Fruit fly (Drosophila melanogaster) whole organism, embryonic: Measurements from ENCODE around the gene Jhbp11.
A peak's percentile ranks its signal among the peaks of the same experiment; 100 is the strongest.

ENCODE experiments used
- Aef1 ChIP-seq: fragments of 200-800 bp; sonication (Bioruptor generic); IDR thresholded peaks from 3 replicates; pipeline ENCODE4 v1.3.6; 2022; ENCODE audit warnings: missing biosample characterization, missing genetic modification characterization
- Atf6 ChIP-seq: fragments of 200-800 bp; sonication (Bioruptor generic); IDR thresholded peaks from 2 replicates; pipeline ENCODE4 v1.3.6; 2022; ENCODE audit warnings: missing biosample characterization, missing genetic modification characterization
- Bdp1 ChIP-seq: fragments of 200-800 bp; sonication (Bioruptor generic); optimal IDR thresholded peaks from 3 replicates; lab custom pipeline; 2016; ENCODE audit warnings: missing biosample characterization, missing genetic modification characterization
- CG10543 ChIP-seq: fragments of 200-800 bp; sonication (Bioruptor generic); optimal IDR thresholded peaks from 3 replicates; lab custom pipeline; 2017; ENCODE audit warnings: missing biosample characterization, mild to moderate bottlenecking, missing genetic modification characterization, moderate library complexity
- CG10959 ChIP-seq: fragments of 200-800 bp; sonication (Bioruptor generic); IDR thresholded peaks from 2 replicates; pipeline ENCODE4 v1.3.6; 2022; ENCODE audit warnings: missing biosample characterization, missing genetic modification characterization
- CG14965 ChIP-seq: fragments of 200-800 bp; sonication (Bioruptor generic); optimal IDR thresholded peaks from 2 replicates; lab custom pipeline; 2016; ENCODE audit warnings: missing biosample characterization, missing genetic modification characterization, borderline replicate concordance
- CG17328 ChIP-seq: fragments of 200-800 bp; sonication (Bioruptor generic); IDR thresholded peaks from 2 replicates; pipeline ENCODE4 v1.3.6; 2022; ENCODE audit warnings: missing biosample characterization, missing genetic modification characterization
- CG17802 ChIP-seq: fragments of 200-800 bp; sonication (Bioruptor generic); optimal IDR thresholded peaks from 2 replicates; lab custom pipeline; 2018; ENCODE audit warnings: missing biosample characterization, mild to moderate bottlenecking, missing genetic modification characterization, moderate library complexity
- CG17829 ChIP-seq: fragments of 200-800 bp; optimal IDR thresholded peaks from 2 replicates; lab custom pipeline; 2019; ENCODE audit warnings: missing biosample characterization, mild to moderate bottlenecking, missing genetic modification characterization, moderate library complexity
- CG1832 ChIP-seq: fragments of 200-800 bp; sonication (Bioruptor generic); optimal IDR thresholded peaks from 2 replicates; lab custom pipeline; 2017; ENCODE audit warnings: missing biosample characterization, mild to moderate bottlenecking, missing genetic modification characterization, inconsistent platforms
- CG18476 ChIP-seq: fragments of 200-800 bp; sonication (Bioruptor generic); optimal IDR thresholded peaks from 2 replicates; lab custom pipeline; 2016; ENCODE audit warnings: missing biosample characterization, mild to moderate bottlenecking, missing genetic modification characterization
- CG18619 ChIP-seq: fragments of 200-800 bp; sonication (Bioruptor generic); optimal IDR thresholded peaks from 3 replicates; lab custom pipeline; 2017; ENCODE audit warnings: missing biosample characterization, mild to moderate bottlenecking, missing genetic modification characterization
- CG2889 ChIP-seq: fragments of 200-800 bp; sonication (Bioruptor generic); IDR thresholded peaks from 3 replicates; pipeline ENCODE4 v1.3.6; 2022; ENCODE audit warnings: missing biosample characterization, missing genetic modification characterization
- CG34376 ChIP-seq: fragments of 200-800 bp; sonication (Bioruptor generic); optimal IDR thresholded peaks from 2 replicates; lab custom pipeline; 2018; ENCODE audit warnings: missing biosample characterization, mild to moderate bottlenecking, missing genetic modification characterization
- CG4404 ChIP-seq: fragments of 200-800 bp; sonication (Bioruptor generic); IDR thresholded peaks from 2 replicates; pipeline ENCODE4 v1.3.6; 2022; ENCODE audit warnings: missing biosample characterization, missing genetic modification characterization
- CG7745 ChIP-seq: fragments of 200-800 bp; sonication (Bioruptor generic); optimal IDR thresholded peaks from 2 replicates; lab custom pipeline; 2018; ENCODE audit warnings: missing biosample characterization, mild to moderate bottlenecking, missing genetic modification characterization, moderate library complexity
- CG8089 ChIP-seq: fragments of 200-800 bp; sonication (Bioruptor generic); optimal IDR thresholded peaks from 3 replicates; lab custom pipeline; 2016; ENCODE audit warnings: missing biosample characterization, missing genetic modification characterization
- CG8478 ChIP-seq: fragments of >200 bp; optimal IDR thresholded peaks from 2 replicates; lab custom pipeline; 2018
- CG8765 ChIP-seq: fragments of 200-800 bp; sonication (Bioruptor generic); IDR thresholded peaks from 2 replicates; pipeline ENCODE4 v1.3.6; 2022; ENCODE audit warnings: missing biosample characterization, missing genetic modification characterization
- CG9817 ChIP-seq: fragments of 200-800 bp; sonication (Bioruptor generic); optimal IDR thresholded peaks from 2 replicates; lab custom pipeline; 2018; ENCODE audit warnings: missing biosample characterization, mild to moderate bottlenecking, missing genetic modification characterization, moderate library complexity
- Chrac-16 ChIP-seq: fragments of 200-800 bp; sonication (Bioruptor generic); optimal IDR thresholded peaks from 3 replicates; lab custom pipeline; 2016; ENCODE audit warnings: missing biosample characterization, missing genetic modification characterization
- D19A ChIP-seq: fragments of 200-800 bp; optimal IDR thresholded peaks from 3 replicates; lab custom pipeline; 2019; ENCODE audit warnings: missing biosample characterization, mild to moderate bottlenecking, missing genetic modification characterization, moderate library complexity
- Doc3 ChIP-seq: fragments of 200-800 bp; sonication (Bioruptor generic); IDR thresholded peaks from 3 replicates; pipeline ENCODE4 v1.3.6; 2022; ENCODE audit warnings: missing biosample characterization, missing genetic modification characterization; ENCODE audit not compliant: partially characterized antibody
- ERR ChIP-seq: fragments of 200-800 bp; sonication (Bioruptor generic); optimal IDR thresholded peaks from 2 replicates; lab custom pipeline; 2016; ENCODE audit warnings: missing biosample characterization, missing genetic modification characterization
- HLH4C ChIP-seq: fragments of 200-800 bp; sonication (Bioruptor generic); IDR thresholded peaks from 3 replicates; pipeline ENCODE4 v1.3.6; 2022; ENCODE audit warnings: missing biosample characterization, missing genetic modification characterization; ENCODE audit not compliant: partially characterized antibody
- HLH54F ChIP-seq: fragments of 200-800 bp; sonication (Bioruptor generic); optimal IDR thresholded peaks from 3 replicates; lab custom pipeline; 2016; ENCODE audit warnings: missing biosample characterization, missing genetic modification characterization
- Hmx ChIP-seq: fragments of 200-800 bp; sonication (Bioruptor generic); optimal IDR thresholded peaks from 2 replicates; lab custom pipeline; 2016; ENCODE audit warnings: missing biosample characterization, missing genetic modification characterization
- Hsf ChIP-seq: fragments of 200-800 bp; sonication (Bioruptor generic); optimal IDR thresholded peaks from 3 replicates; lab custom pipeline; 2016; ENCODE audit warnings: missing biosample characterization, missing genetic modification characterization
- Lpt ChIP-seq: fragments of >200 bp; optimal IDR thresholded peaks from 2 replicates; lab custom pipeline; 2018; ENCODE audit warnings: missing biosample characterization, missing genetic modification characterization
- MTF-1 ChIP-seq: fragments of 200-800 bp; sonication (Bioruptor generic); optimal IDR thresholded peaks from 2 replicates; lab custom pipeline; 2018; ENCODE audit warnings: missing biosample characterization, mild to moderate bottlenecking, missing genetic modification characterization, borderline replicate concordance
- Max ChIP-seq: fragments of 200-800 bp; sonication (Bioruptor generic); optimal IDR thresholded peaks from 2 replicates; lab custom pipeline; 2016; ENCODE audit warnings: missing biosample characterization, mild to moderate bottlenecking, missing genetic modification characterization
- Sox100B ChIP-seq: fragments of 200-800 bp; sonication (Bioruptor generic); optimal IDR thresholded peaks from 3 replicates; lab custom pipeline; 2018; ENCODE audit warnings: missing biosample characterization, mild to moderate bottlenecking, missing genetic modification characterization
- Sry-δ ChIP-seq: fragments of 200-800 bp; sonication (Bioruptor generic); optimal IDR thresholded peaks from 2 replicates; lab custom pipeline; 2016; ENCODE audit warnings: missing biosample characterization, missing genetic modification characterization
- bigmax ChIP-seq: fragments of 200-800 bp; sonication (Bioruptor generic); optimal IDR thresholded peaks from 2 replicates; lab custom pipeline; 2018; ENCODE audit warnings: missing biosample characterization, mild to moderate bottlenecking, missing genetic modification characterization
- br ChIP-seq: fragments of >200 bp; optimal IDR thresholded peaks from 2 replicates; lab custom pipeline; 2017
- caup ChIP-seq: fragments of 200-800 bp; sonication (Bioruptor generic); optimal IDR thresholded peaks from 3 replicates; lab custom pipeline; 2017; ENCODE audit warnings: missing biosample characterization, mild to moderate bottlenecking, missing genetic modification characterization, moderate library complexity; ENCODE audit not compliant: severe bottlenecking
- crp ChIP-seq, 2 experiments: fragments of 200-800 bp; sonication (Bioruptor generic); optimal IDR thresholded peaks; 2 replicates in 1 of 2; 3 replicates in 1 of 2; lab custom pipeline; 2017; ENCODE audit warnings: missing biosample characterization in 2 of 2, missing genetic modification characterization in 2 of 2, mild to moderate bottlenecking in 1 of 2, moderate library complexity in 1 of 2
- cwo ChIP-seq: fragments of 200-800 bp; sonication (Bioruptor generic); optimal IDR thresholded peaks from 3 replicates; lab custom pipeline; 2017; ENCODE audit warnings: missing biosample characterization, missing genetic modification characterization, mild to moderate bottlenecking, moderate library complexity, missing genetic modification reagents
- dati ChIP-seq: fragments of 200-800 bp; sonication (Bioruptor generic); IDR thresholded peaks from 2 replicates; pipeline ENCODE4 v1.3.6; 2022; ENCODE audit warnings: missing biosample characterization, missing genetic modification characterization
- emc ChIP-seq: fragments of 200-800 bp; sonication (Bioruptor generic); optimal IDR thresholded peaks from 2 replicates; lab custom pipeline; 2016; ENCODE audit warnings: missing biosample characterization, missing genetic modification characterization
- hbn ChIP-seq: fragments of 200-800 bp; sonication (Bioruptor generic); IDR thresholded peaks from 2 replicates; pipeline ENCODE4 v1.3.6; 2022; ENCODE audit warnings: missing biosample characterization, missing genetic modification characterization; ENCODE audit not compliant: partially characterized antibody
- inv ChIP-seq: fragments of 200-800 bp; sonication (Bioruptor generic); IDR thresholded peaks from 2 replicates; pipeline ENCODE4 v1.3.6; 2022; ENCODE audit warnings: missing biosample characterization, missing genetic modification characterization; ENCODE audit not compliant: partially characterized antibody
- lmd ChIP-seq: fragments of 200-800 bp; sonication (Bioruptor generic); IDR thresholded peaks from 2 replicates; pipeline ENCODE4 v1.3.6; 2022; ENCODE audit warnings: missing biosample characterization, missing genetic modification characterization
- lov ChIP-seq, 2 experiments: fragments of 200-800 bp in 1 of 2; fragments of >200 bp in 1 of 2; sonication (Bioruptor generic) in 1 of 2; IDR thresholded peaks in 1 of 2; optimal IDR thresholded peaks in 1 of 2; 2 replicates in 1 of 2; 3 replicates in 1 of 2; pipeline versions ENCODE4 v1.3.6 to Lab custom; 2017 to 2022; ENCODE audit warnings: missing biosample characterization in 1 of 2, missing genetic modification characterization in 1 of 2
- nerfin-2 ChIP-seq: fragments of 200-800 bp; sonication (Bioruptor generic); IDR thresholded peaks from 2 replicates; pipeline ENCODE4 v1.3.6; 2022; ENCODE audit warnings: missing biosample characterization, missing genetic modification characterization; ENCODE audit not compliant: partially characterized antibody
- run ChIP-seq: fragments of 200-800 bp; sonication (Bioruptor generic); optimal IDR thresholded peaks from 3 replicates; lab custom pipeline; 2018; ENCODE audit warnings: missing biosample characterization, mild to moderate bottlenecking, missing genetic modification characterization
- schlank ChIP-seq: fragments of 200-800 bp; sonication (Bioruptor generic); optimal IDR thresholded peaks from 2 replicates; lab custom pipeline; 2018; ENCODE audit warnings: missing biosample characterization, mild to moderate bottlenecking, missing genetic modification characterization
- sd ChIP-seq: fragments of 200-800 bp; sonication (Bioruptor generic); optimal IDR thresholded peaks from 3 replicates; lab custom pipeline; 2018; ENCODE audit warnings: missing biosample characterization, mild to moderate bottlenecking, missing genetic modification characterization, moderate library complexity
- ttk ChIP-seq: fragments of 200-800 bp; sonication (Bioruptor generic); IDR thresholded peaks from 2 replicates; pipeline ENCODE4 v2.1.2; 2022; ENCODE audit warnings: missing biosample characterization, missing genetic modification characterization
- wor ChIP-seq: fragments of 200-800 bp; sonication (Bioruptor generic); IDR thresholded peaks from 2 replicates; pipeline ENCODE4 v1.3.6; 2022; ENCODE audit warnings: missing biosample characterization, missing genetic modification characterization
- zen2 ChIP-seq: fragments of 200-800 bp; sonication (Bioruptor generic); IDR thresholded peaks from 3 replicates; pipeline ENCODE4 v1.3.6; 2022; ENCODE audit warnings: missing biosample characterization, missing genetic modification characterization; ENCODE audit not compliant: partially characterized antibody

Jhbp11 gene

dm6 chr3R:27067362-27067761 is 33.7 kb upstream of the Jhbp11 start (continued):
- TF ChIP-seq wor = no peak
- no peak for TF ChIP-seq Hmx (GFP tag; lab: Kevin White, UChicago)
- no peak for TF ChIP-seq ttk (GFP tag; lab: Robert Waterston, UW)
- no peak for TF ChIP-seq Sry-δ
- TF ChIP-seq hbn (GFP tag; lab: Robert Waterston, UW) = no peak
- TF ChIP-seq Bdp1 = no peak
- TF ChIP-seq CG2889 (GFP tag; lab: Robert Waterston, UW) = no peak
- TF ChIP-seq HLH4C (GFP tag; lab: Robert Waterston, UW) = no peak
- no peak for TF ChIP-seq CG17829 (tag; lab: Kevin White, UChicago)
- TF ChIP-seq CG10543 (GFP tag; lab: Kevin White, UChicago) = no peak
- TF ChIP-seq bigmax (GFP tag; lab: Kevin White, UChicago) = no peak
- no peak for TF ChIP-seq Hsf (GFP tag; lab: Kevin White, UChicago)
- no peak for TF ChIP-seq CG18476 (GFP tag; lab: Kevin White, UChicago)
- TF ChIP-seq D19A (tag; lab: Kevin White, UChicago) = no peak
- TF ChIP-seq Doc3 (GFP tag; lab: Robert Waterston, UW) = no peak
- peak in 1 of 2 experiments; percentile 47 for TF ChIP-seq crp (GFP tag; optimal IDR thresholded peaks at IDR 0.05; lab: Kevin White, UChicago)
- no peak for TF ChIP-seq lmd (GFP tag; lab: Robert Waterston, UW)
- no peak for TF ChIP-seq inv
- TF ChIP-seq CG7745 (tag; lab: Kevin White, UChicago) = no peak
- no peak for TF ChIP-seq ERR (GFP tag; lab: Kevin White, UChicago)
- TF ChIP-seq Aef1 = no peak
- TF ChIP-seq CG8765 (GFP tag; lab: Robert Waterston, UW) = no peak
- TF ChIP-seq HLH54F (GFP tag; lab: Kevin White, UChicago) = no peak
- TF ChIP-seq CG8478 (lab: Kevin White, UChicago) = no peak
- TF ChIP-seq Atf6 (GFP tag; lab: Robert Waterston, UW) = no peak
- TF ChIP-seq CG4404 = no peak
- no peak for TF ChIP-seq CG1832
- TF ChIP-seq CG14965 (GFP tag; lab: Kevin White, UChicago) = no peak
- TF ChIP-seq Sox100B (GFP tag; lab: Kevin White, UChicago) = no peak
- no peak for TF ChIP-seq schlank (tag; lab: Kevin White, UChicago)
- TF ChIP-seq run = no peak
- no peak for TF ChIP-seq emc (GFP tag; lab: Kevin White, UChicago)
- no peak for TF ChIP-seq caup (GFP tag; lab: Kevin White, UChicago)
- no peak for TF ChIP-seq CG18619
- no peak for TF ChIP-seq Chrac-16 (GFP tag; lab: Kevin White, UChicago)
- no peak for TF ChIP-seq sd (tag; lab: Kevin White, UChicago)
- TF ChIP-seq MTF-1 (GFP tag; lab: Kevin White, UChicago) = no peak
- TF ChIP-seq zen2 (GFP tag; lab: Robert Waterston, UW) = no peak
- no peak for TF ChIP-seq Max (GFP tag; lab: Kevin White, UChicago)
- no peak for TF ChIP-seq cwo
- no peak for TF ChIP-seq Lpt (GFP tag; lab: Kevin White, UChicago)
- no peak for TF ChIP-seq br
- TF ChIP-seq lov (optimal IDR thresholded peaks at IDR 0.05; lab: Kevin White, UChicago) = no peak
- TF ChIP-seq lov (GFP tag; IDR thresholded peaks at IDR 0.05; lab: Robert Waterston, UW) = no peak
- TF ChIP-seq CG8089 (GFP tag; lab: Kevin White, UChicago) = no peak
- no peak for TF ChIP-seq CG17802 (tag; lab: Kevin White, UChicago)
- TF ChIP-seq CG10959 (GFP tag; lab: Robert Waterston, UW) = no peak
- no peak for TF ChIP-seq CG34376 (GFP tag; lab: Kevin White, UChicago)
- TF ChIP-seq CG17328 = no peak
- TF ChIP-seq CG9817 (tag; lab: Kevin White, UChicago) = no peak
- no peak for TF ChIP-seq dati (GFP tag; lab: Robert Waterston, UW)
- TF ChIP-seq nerfin-2 = no peak
